Worm (Caenorhabditis elegans) whole organism, L4 larva: ENCODE measurements around the gene unc-8.
A peak's percentile ranks its signal among the peaks of the same experiment; 100 is the strongest.

Source experiments
- D1046.2 ChIP-seq: fragments of 200-800 bp; sonication (Bioruptor generic); IDR thresholded peaks from 2 replicates; pipeline ENCODE4 v1.3.6; 2022; ENCODE audit warnings: missing genetic modification characterization, missing compliant biosample characterization
- F44E2.7 ChIP-seq: fragments of 200-800 bp; sonication (Bioruptor generic); IDR thresholded peaks from 2 replicates; pipeline ENCODE4 v2.1.2; 2022; ENCODE audit warnings: missing genetic modification characterization, missing compliant biosample characterization
- F49E8.2 ChIP-seq: sonication (generic microtip); optimal IDR thresholded peaks from 2 replicates; lab custom pipeline; 2016; ENCODE audit warnings: missing compliant biosample characterization, mild to moderate bottlenecking, missing genetic modification characterization, borderline replicate concordance
- T20F7.1 ChIP-seq: fragments of 200-800 bp; sonication (Bioruptor generic); optimal IDR thresholded peaks from 2 replicates; lab custom pipeline; 2018; ENCODE audit warnings: mild to moderate bottlenecking, missing genetic modification characterization, missing compliant biosample characterization
- Y48G9A.11 ChIP-seq: fragments of 200-800 bp; sonication (Bioruptor generic); IDR thresholded peaks from 2 replicates; pipeline ENCODE4 v1.3.6; 2022; ENCODE audit warnings: missing genetic modification reagents, missing genetic modification characterization, missing compliant biosample characterization
- Y75B8A.6 ChIP-seq: fragments of 200-800 bp; sonication (Bioruptor generic); IDR thresholded peaks from 2 replicates; pipeline ENCODE4 v1.3.6; 2022; ENCODE audit warnings: missing genetic modification reagents, missing genetic modification characterization, missing compliant biosample characterization
- ZK546.5 ChIP-seq, 2 experiments: sonication (generic microtip); optimal IDR thresholded peaks; 2 replicates each; lab custom pipeline; 2017; ENCODE audit warnings: missing biosample characterization in 2 of 2, missing genetic modification characterization in 2 of 2
- aha-1 ChIP-seq: fragments of 150-350 bp; peaks from one replicate; lab custom pipeline; 2014; ENCODE audit warnings: missing biosample characterization, missing genetic modification characterization
- ceh-32 ChIP-seq: sonication (generic microtip); optimal IDR thresholded peaks from 2 replicates; lab custom pipeline; 2016; ENCODE audit warnings: mild to moderate bottlenecking, missing genetic modification characterization, missing compliant biosample characterization; ENCODE audit not compliant: poor library complexity
- ceh-44 ChIP-seq: fragments of 200-800 bp; sonication (Bioruptor generic); IDR thresholded peaks from 2 replicates; pipeline ENCODE4 v1.3.6; 2022; ENCODE audit warnings: missing genetic modification reagents, missing genetic modification characterization, missing compliant biosample characterization
- ctbp-1 ChIP-seq: fragments of 200-800 bp; sonication (Bioruptor generic); IDR thresholded peaks from 2 replicates; pipeline ENCODE4 v1.3.6; 2022; ENCODE audit warnings: missing genetic modification reagents, missing genetic modification characterization, missing compliant biosample characterization
- daf-16 ChIP-seq, 3 experiments: sonication (generic microtip); optimal IDR thresholded peaks; 2 replicates each; lab custom pipeline; 2016 to 2017; ENCODE audit warnings: missing genetic modification characterization in 3 of 3, missing genetic modification reagents in 3 of 3, mild to moderate bottlenecking in 2 of 3, missing compliant biosample characterization in 2 of 3, missing biosample characterization in 1 of 3, moderate library complexity in 1 of 3
- dmd-9 ChIP-seq: fragments of 200-800 bp; sonication (Bioruptor generic); IDR thresholded peaks from 2 replicates; pipeline ENCODE4 v1.3.6; 2022; ENCODE audit warnings: missing genetic modification reagents, missing genetic modification characterization, missing compliant biosample characterization
- duxl-1 ChIP-seq: sonication (generic microtip); optimal IDR thresholded peaks from 2 replicates; lab custom pipeline; 2016; ENCODE audit warnings: mild to moderate bottlenecking, missing genetic modification characterization, moderate library complexity, missing compliant biosample characterization; ENCODE audit not compliant: poor library complexity
- dve-1 ChIP-seq: sonication (generic microtip); optimal IDR thresholded peaks from 2 replicates; lab custom pipeline; 2017; ENCODE audit warnings: antibody characterized with exemption, mild to moderate bottlenecking, missing genetic modification characterization, missing compliant biosample characterization; ENCODE audit not compliant: insufficient read depth
- egl-43 ChIP-seq: fragments of 200-800 bp; sonication (Bioruptor generic); IDR thresholded peaks from 2 replicates; pipeline ENCODE4 v1.3.6; 2022; ENCODE audit warnings: missing genetic modification reagents, missing genetic modification characterization, missing compliant biosample characterization
- fkh-10 ChIP-seq: fragments of 150-350 bp; optimal IDR thresholded peaks from 2 replicates; lab custom pipeline; 2014; ENCODE audit warnings: missing biosample characterization, missing genetic modification reagents, missing genetic modification characterization
- hif-1 ChIP-seq, 2 experiments: sonication (generic microtip); optimal IDR thresholded peaks; 2 replicates each; lab custom pipeline; 2016 to 2017; ENCODE audit warnings: missing compliant biosample characterization in 2 of 2, missing genetic modification characterization in 2 of 2, missing genetic modification reagents in 2 of 2, missing genotype in 2 of 2, mild to moderate bottlenecking in 1 of 2
- hlh-11 ChIP-seq: fragments of 200-800 bp; sonication (Bioruptor generic); optimal IDR thresholded peaks from 2 replicates; lab custom pipeline; 2018; ENCODE audit warnings: mild to moderate bottlenecking, missing genetic modification characterization, missing compliant biosample characterization
- hlh-30 ChIP-seq: sonication (generic microtip); optimal IDR thresholded peaks from 2 replicates; lab custom pipeline; 2017; ENCODE audit warnings: antibody characterized with exemption, mild to moderate bottlenecking, missing genetic modification characterization, missing compliant biosample characterization; ENCODE audit not compliant: insufficient read depth
- hmg-1.1 ChIP-seq: fragments of 200-800 bp; sonication (Bioruptor generic); IDR thresholded peaks from 2 replicates; pipeline ENCODE4 v1.3.6; 2022; ENCODE audit warnings: missing genetic modification reagents, missing genetic modification characterization, missing compliant biosample characterization
- lin-1 ChIP-seq: fragments of 200-800 bp; sonication (Bioruptor generic); IDR thresholded peaks from 2 replicates; pipeline ENCODE4 v1.3.6; 2022; ENCODE audit warnings: missing genetic modification reagents, missing genetic modification characterization, missing compliant biosample characterization
- lin-38 ChIP-seq: fragments of 200-800 bp; sonication (Bioruptor generic); IDR thresholded peaks from 2 replicates; pipeline ENCODE4 v1.3.6; 2022; ENCODE audit warnings: missing genetic modification reagents, missing genetic modification characterization, missing compliant biosample characterization
- lir-3 ChIP-seq: sonication (generic microtip); optimal IDR thresholded peaks from 2 replicates; lab custom pipeline; 2016; ENCODE audit warnings: mild to moderate bottlenecking, missing genetic modification characterization, missing compliant biosample characterization
- lsy-2 ChIP-seq, 2 experiments: fragments of 150-350 bp in 1 of 2; sonication (generic microtip) in 1 of 2; optimal IDR thresholded peaks; 2 replicates each; lab custom pipeline; 2014 to 2017; ENCODE audit warnings: missing biosample characterization in 2 of 2, missing genetic modification characterization in 2 of 2
- madf-9 ChIP-seq: fragments of 200-800 bp; sonication (Bioruptor generic); conservative IDR thresholded peaks from 2 replicates; pipeline ENCODE4 v1.3.6; 2022; ENCODE audit warnings: missing genetic modification reagents, missing genetic modification characterization, missing compliant biosample characterization
- mdt-29 ChIP-seq: fragments of 200-800 bp; sonication (Bioruptor generic); IDR thresholded peaks from 2 replicates; pipeline ENCODE4 v1.3.6; 2022; ENCODE audit warnings: missing genetic modification reagents, missing genetic modification characterization, missing compliant biosample characterization
- mep-1 ChIP-seq: fragments of 150-350 bp; sonication (generic microtip); optimal IDR thresholded peaks from 3 replicates; lab custom pipeline; 2014; ENCODE audit warnings: missing biosample characterization, missing genetic modification characterization
- mes-2 ChIP-seq: sonication (generic microtip); optimal IDR thresholded peaks from 2 replicates; lab custom pipeline; 2016; ENCODE audit warnings: missing genotype, mild to moderate bottlenecking, missing genetic modification characterization, missing compliant biosample characterization; ENCODE audit not compliant: poor library complexity, severe bottlenecking
- nhr-102 ChIP-seq: sonication (generic microtip); optimal IDR thresholded peaks from 2 replicates; lab custom pipeline; 2016; ENCODE audit warnings: mild to moderate bottlenecking, missing genetic modification characterization, moderate library complexity, missing compliant biosample characterization
- nhr-237 ChIP-seq: sonication (generic microtip); optimal IDR thresholded peaks from 2 replicates; lab custom pipeline; 2017; ENCODE audit warnings: missing biosample characterization, missing genetic modification characterization
- nhr-25 ChIP-seq: sonication (generic microtip); optimal IDR thresholded peaks from 2 replicates; lab custom pipeline; 2017; ENCODE audit warnings: missing genetic modification characterization, mild to moderate bottlenecking, missing compliant biosample characterization, antibody characterized with exemption, moderate library complexity, borderline replicate concordance; ENCODE audit not compliant: insufficient read depth
- nhr-28 ChIP-seq: fragments of 150-350 bp; optimal IDR thresholded peaks from 2 replicates; lab custom pipeline; 2014; ENCODE audit warnings: missing biosample characterization, missing genetic modification characterization
- nhr-77 ChIP-seq: fragments of 150-350 bp; optimal IDR thresholded peaks from 2 replicates; lab custom pipeline; 2014; ENCODE audit warnings: missing biosample characterization, missing genetic modification characterization
- pqm-1 ChIP-seq: sonication (generic microtip); optimal IDR thresholded peaks from 2 replicates; lab custom pipeline; 2017; ENCODE audit warnings: missing biosample characterization, missing genetic modification characterization
- rbr-2 ChIP-seq: sonication (generic microtip); optimal IDR thresholded peaks from 2 replicates; lab custom pipeline; 2016; ENCODE audit warnings: missing genotype, missing genetic modification characterization, missing compliant biosample characterization
- saeg-2 ChIP-seq: fragments of 200-800 bp; sonication (Bioruptor generic); IDR thresholded peaks from 2 replicates; pipeline ENCODE4 v1.3.6; 2022; ENCODE audit warnings: missing genetic modification reagents, missing genetic modification characterization, missing compliant biosample characterization
- set-16 ChIP-seq: fragments of 200-800 bp; sonication (Bioruptor generic); IDR thresholded peaks from 2 replicates; pipeline ENCODE4 v1.3.6; 2022; ENCODE audit warnings: missing genetic modification reagents, missing genetic modification characterization, missing compliant biosample characterization
- skn-1 ChIP-seq: fragments of 150-350 bp; optimal IDR thresholded peaks from 2 replicates; lab custom pipeline; 2014; ENCODE audit warnings: missing biosample characterization, missing genetic modification characterization
- snpc-4 ChIP-seq: fragments of 150-350 bp; optimal IDR thresholded peaks from 2 replicates; lab custom pipeline; 2014; ENCODE audit warnings: missing biosample characterization, missing genetic modification characterization
- spr-1 ChIP-seq: sonication (generic microtip); optimal IDR thresholded peaks from 2 replicates; lab custom pipeline; 2016; ENCODE audit warnings: mild to moderate bottlenecking, missing genetic modification characterization, missing compliant biosample characterization
- tra-1 ChIP-seq: fragments of 200-800 bp; sonication (Bioruptor generic); IDR thresholded peaks from 2 replicates; pipeline ENCODE4 v1.3.6; 2022; ENCODE audit warnings: missing genetic modification reagents, missing genetic modification characterization, missing compliant biosample characterization
- zag-1 ChIP-seq: fragments of 150-350 bp; optimal IDR thresholded peaks from 2 replicates; lab custom pipeline; 2014; ENCODE audit warnings: missing biosample characterization, missing genetic modification characterization
- zfp-2 ChIP-seq: sonication (generic microtip); optimal IDR thresholded peaks from 2 replicates; lab custom pipeline; 2016; ENCODE audit warnings: mild to moderate bottlenecking, missing genetic modification characterization, missing compliant biosample characterization
- ztf-7 ChIP-seq: fragments of 150-350 bp; optimal IDR thresholded peaks from 2 replicates; lab custom pipeline; 2014; ENCODE audit warnings: missing biosample characterization, missing genetic modification characterization

Gene unc-8

DNA sequence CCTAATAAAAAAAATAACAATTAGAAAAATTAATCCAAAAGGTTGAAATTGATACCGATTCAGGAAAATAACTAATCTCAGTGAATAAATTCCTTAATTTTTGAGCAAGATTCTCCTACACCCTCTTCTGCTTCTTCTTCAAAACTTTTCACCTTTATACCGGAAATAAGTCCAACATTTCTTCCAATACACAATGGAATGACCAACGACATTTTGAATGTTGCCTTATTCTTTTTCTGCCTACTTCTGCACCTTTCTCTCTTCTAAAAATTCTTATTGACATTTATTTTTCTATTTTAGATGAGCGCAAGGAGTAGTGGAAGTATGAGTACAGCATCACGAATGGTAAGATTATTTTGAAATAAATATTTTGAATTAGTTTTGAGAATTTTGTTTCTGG, at the start of gene unc-8:
TSS of gene unc-8 (plus strand) at position 301 of the 400 bp plus-strand sequence.
- TF ChIP-seq hif-1 (tag; optimal IDR thresholded peaks at IDR 0.05; lab: Kevin White, UChicago) (no peak), Y48G9A.11 (GFP tag; lab: Robert Waterston, UW) (no peak), T20F7.1 (GFP tag; lab: Kevin White, UChicago) (no peak), zfp-2 (tag; lab: Kevin White, UChicago) (no peak), madf-9 (GFP tag; lab: Robert Waterston, UW) (no peak), zag-1 (tag; lab: Kevin White, UChicago) (no peak), nhr-102 (tag; lab: Kevin White, UChicago) (no peak), ZK546.5 (tag; optimal IDR thresholded peaks at IDR 0.05; lab: Kevin White, UChicago) (no peak), F44E2.7 (GFP tag; lab: Robert Waterston, UW) (no peak), mdt-29 (no peak), hlh-11 (tag; lab: Kevin White, UChicago) (no peak), ctbp-1 (GFP tag; lab: Robert Waterston, UW) (no peak), lir-3 (no peak), Y75B8A.6 (no peak), ceh-32 (tag; lab: Kevin White, UChicago) (no peak)

DNA sequence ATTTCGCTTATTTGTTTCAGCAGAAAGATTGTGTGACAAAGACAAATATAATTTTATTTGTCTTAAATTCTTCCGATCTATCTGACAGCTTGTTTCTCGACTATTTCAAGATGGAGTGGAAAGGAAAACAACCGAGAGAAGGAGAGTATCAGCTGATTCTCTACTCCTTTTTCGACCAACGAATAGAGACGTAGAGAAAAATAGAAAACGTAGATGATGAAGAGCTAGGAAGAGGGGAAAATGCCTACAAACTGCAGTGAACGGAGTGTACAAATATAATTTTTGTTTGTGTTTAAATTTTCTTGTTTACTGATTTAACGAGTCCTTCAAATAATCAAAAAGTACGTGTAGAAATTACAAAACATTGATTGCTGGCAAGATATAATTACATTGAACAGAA, 49.2 kb upstream of the unc-8 start:
- peak; percentile 6 for TF ChIP-seq mes-2 (tag; lab: Kevin White, UChicago)
- TF ChIP-seq dve-1 (tag; lab: Kevin White, UChicago), result peak; percentile 25
- no peak for TF ChIP-seq saeg-2 (GFP tag; lab: Robert Waterston, UW)
- TF ChIP-seq nhr-77 (tag; lab: Kevin White, UChicago), result peak; percentile 6
- no peak for TF ChIP-seq nhr-25 (tag; lab: Kevin White, UChicago)
- peak; percentile 57 for TF ChIP-seq nhr-28 (tag; lab: Kevin White, UChicago)
- TF ChIP-seq hlh-11 (tag; lab: Kevin White, UChicago), result peak; percentile 69
- TF ChIP-seq fkh-10 (GFP tag; lab: Kevin White, UChicago), result peak; percentile 15
- peak; percentile 73 for TF ChIP-seq hlh-30 (tag; lab: Kevin White, UChicago)
- TF ChIP-seq F44E2.7 (GFP tag; lab: Robert Waterston, UW), result no peak
- TF ChIP-seq snpc-4, result no peak
- peak; percentile 38 for TF ChIP-seq mep-1 (tag; lab: Kevin White, UChicago)
- peak; percentile 13 for TF ChIP-seq rbr-2 (tag; lab: Kevin White, UChicago)
- TF ChIP-seq daf-16 (GFP tag; optimal IDR thresholded peaks at IDR 0.05; lab: Kevin White, UChicago), result no peak
- peak; percentile 75 for TF ChIP-seq daf-16 (tag; optimal IDR thresholded peaks at IDR 0.05; lab: Kevin White, UChicago)
- TF ChIP-seq egl-43 (GFP tag; lab: Robert Waterston, UW), result no peak
- no peak for TF ChIP-seq T20F7.1 (GFP tag; lab: Kevin White, UChicago)
- TF ChIP-seq lin-38 (GFP tag; lab: Robert Waterston, UW), result peak; percentile 29; the same call in 1 of the 2 replicates
- no peak for TF ChIP-seq ztf-7 (tag; lab: Kevin White, UChicago)
- TF ChIP-seq skn-1 (tag; lab: Kevin White, UChicago), result no peak
- TF ChIP-seq pqm-1, result no peak
- TF ChIP-seq tra-1 (GFP tag; lab: Robert Waterston, UW), result no peak
- TF ChIP-seq lsy-2 (tag; optimal IDR thresholded peaks at IDR 0.05; lab: Kevin White, UChicago), result peak in 1 of 2 experiments; percentile 64

DNA sequence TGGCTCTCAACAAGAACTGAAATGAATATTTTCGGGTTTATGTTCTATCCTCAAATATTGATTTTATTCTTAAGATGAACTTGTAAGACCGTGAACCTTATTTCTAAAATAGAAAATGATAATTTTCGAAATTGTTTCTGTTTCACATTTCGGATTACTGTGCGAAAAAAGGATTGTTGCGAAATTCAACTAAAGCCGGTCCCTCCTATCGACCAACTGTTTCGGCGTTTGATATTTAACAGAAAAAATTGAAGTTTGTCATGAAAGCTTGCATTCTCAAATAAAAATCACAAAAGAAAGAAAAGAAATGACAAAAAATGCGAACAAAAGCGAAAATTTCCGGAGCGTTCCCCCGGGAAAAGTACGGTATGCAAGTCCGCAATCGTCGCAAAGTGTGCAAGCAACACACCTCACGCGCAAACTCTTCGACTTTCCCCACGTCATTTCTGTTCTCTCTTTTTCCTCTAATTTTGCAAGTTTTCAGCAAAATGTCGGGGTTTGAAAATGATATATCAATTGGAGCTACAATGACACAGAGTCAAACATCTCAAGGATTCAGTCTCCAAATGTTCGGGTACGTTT, 47.8 kb upstream of the unc-8 start, which contains the start of gene C34D4.4:
TSS of gene C34D4.4 (plus strand) at position 342 of the 582 bp plus-strand sequence.
- no peak for TF ChIP-seq dmd-9 (GFP tag; lab: Robert Waterston, UW)
- TF ChIP-seq duxl-1, result no peak
- no peak for TF ChIP-seq saeg-2 (GFP tag; lab: Robert Waterston, UW)
- peak; percentile 52 for TF ChIP-seq mes-2 (tag; lab: Kevin White, UChicago)
- TF ChIP-seq daf-16 (GFP tag; optimal IDR thresholded peaks at IDR 0.05; lab: Kevin White, UChicago), result no peak
- peak; percentile 10 for TF ChIP-seq daf-16 (tag; optimal IDR thresholded peaks at IDR 0.05; lab: Kevin White, UChicago)
- TF ChIP-seq nhr-102 (tag; lab: Kevin White, UChicago), result no peak
- no peak for TF ChIP-seq D1046.2 (GFP tag; lab: Robert Waterston, UW)
- no peak for TF ChIP-seq F49E8.2 (tag; lab: Kevin White, UChicago)
- no peak for TF ChIP-seq nhr-237 (tag; lab: Kevin White, UChicago)
- peak; percentile 56 for TF ChIP-seq aha-1
- no peak for TF ChIP-seq set-16 (GFP tag; lab: Robert Waterston, UW)
- TF ChIP-seq spr-1 (tag; lab: Kevin White, UChicago), result no peak
- no peak for TF ChIP-seq nhr-25 (tag; lab: Kevin White, UChicago)
- TF ChIP-seq nhr-77 (tag; lab: Kevin White, UChicago), result no peak
- TF ChIP-seq hmg-1.1 (GFP tag; lab: Robert Waterston, UW), result no peak
- no peak for TF ChIP-seq ceh-44
- no peak for TF ChIP-seq lin-1 (GFP tag; lab: Robert Waterston, UW)
